Fruit fly (Drosophila melanogaster) whole organism, embryonic: ENCODE measurements around the gene Taf6.
A peak's percentile ranks its signal among the peaks of the same experiment; 100 is the strongest.

ENCODE experiments used
- Asciz ChIP-seq: fragments of 200-800 bp; sonication (Bioruptor generic); optimal IDR thresholded peaks from 2 replicates; lab custom pipeline; 2017; ENCODE audit warnings: missing biosample characterization, mild to moderate bottlenecking, missing genetic modification characterization, missing genetic modification reagents
- Bdp1 ChIP-seq: fragments of 200-800 bp; sonication (Bioruptor generic); optimal IDR thresholded peaks from 3 replicates; lab custom pipeline; 2016; ENCODE audit warnings: missing biosample characterization, missing genetic modification characterization
- CG10147 ChIP-seq: fragments of 200-800 bp; sonication (Bioruptor generic); optimal IDR thresholded peaks from 2 replicates; lab custom pipeline; 2019; ENCODE audit warnings: missing biosample characterization, mild to moderate bottlenecking, missing genetic modification characterization, moderate library complexity
- CG10431 ChIP-seq: fragments of 200-800 bp; sonication (Bioruptor generic); optimal IDR thresholded peaks from 3 replicates; lab custom pipeline; 2018; ENCODE audit warnings: missing biosample characterization, mild to moderate bottlenecking, missing genetic modification characterization
- CG12155 ChIP-seq: fragments of 200-800 bp; sonication (Bioruptor generic); optimal IDR thresholded peaks from 3 replicates; lab custom pipeline; 2016; ENCODE audit warnings: missing biosample characterization, missing genetic modification characterization
- CG12299 ChIP-seq: fragments of 200-800 bp; sonication (Bioruptor generic); optimal IDR thresholded peaks from 2 replicates; lab custom pipeline; 2018; ENCODE audit warnings: missing biosample characterization, mild to moderate bottlenecking, missing genetic modification characterization
- CG12744 ChIP-seq: fragments of 200-800 bp; sonication (Bioruptor generic); optimal IDR thresholded peaks from 2 replicates; lab custom pipeline; 2016; ENCODE audit warnings: missing biosample characterization, missing genetic modification characterization
- CG13624 ChIP-seq: fragments of 200-800 bp; sonication (Bioruptor generic); optimal IDR thresholded peaks from 2 replicates; lab custom pipeline; 2016; ENCODE audit warnings: missing biosample characterization, missing genetic modification characterization
- CG14014 ChIP-seq: fragments of 200-800 bp; sonication (Bioruptor generic); IDR thresholded peaks from 2 replicates; pipeline ENCODE4 v1.3.6; 2022; ENCODE audit warnings: missing biosample characterization, missing genetic modification characterization
- CG14441 ChIP-seq: fragments of 200-800 bp; sonication (Bioruptor generic); IDR thresholded peaks from 2 replicates; pipeline ENCODE4 v1.3.6; 2022; ENCODE audit warnings: missing biosample characterization, missing genetic modification characterization
- CG14860 ChIP-seq: fragments of 200-800 bp; sonication (Bioruptor generic); IDR thresholded peaks from 3 replicates; pipeline ENCODE4 v1.3.6; 2022; ENCODE audit warnings: missing biosample characterization, missing genetic modification characterization; ENCODE audit not compliant: partially characterized antibody
- CG15696 ChIP-seq: fragments of 200-800 bp; sonication (Bioruptor generic); optimal IDR thresholded peaks from 2 replicates; lab custom pipeline; 2019; ENCODE audit warnings: missing biosample characterization, mild to moderate bottlenecking, missing genetic modification characterization, moderate library complexity
- CG3163 ChIP-seq: fragments of 200-800 bp; sonication (Bioruptor generic); optimal IDR thresholded peaks from 3 replicates; lab custom pipeline; 2016; ENCODE audit warnings: missing biosample characterization, missing genetic modification characterization
- CG34376 ChIP-seq: fragments of 200-800 bp; sonication (Bioruptor generic); optimal IDR thresholded peaks from 2 replicates; lab custom pipeline; 2018; ENCODE audit warnings: missing biosample characterization, mild to moderate bottlenecking, missing genetic modification characterization
- CG3726 ChIP-seq: fragments of 200-800 bp; sonication (Bioruptor generic); IDR thresholded peaks from 3 replicates; pipeline ENCODE4, ENCODE4 v1.3.6; 2022; ENCODE audit warnings: missing biosample characterization, missing genetic modification characterization
- CG4282 ChIP-seq: fragments of 200-800 bp; sonication (Bioruptor generic); optimal IDR thresholded peaks from 2 replicates; lab custom pipeline; 2016; ENCODE audit warnings: missing biosample characterization, missing genetic modification characterization
- CG4617 ChIP-seq: fragments of 200-800 bp; sonication (Bioruptor generic); optimal IDR thresholded peaks from 3 replicates; lab custom pipeline; 2016; ENCODE audit warnings: missing biosample characterization, missing genetic modification characterization, borderline replicate concordance
- CG5180 ChIP-seq: fragments of 200-800 bp; sonication (Bioruptor generic); optimal IDR thresholded peaks from 3 replicates; lab custom pipeline; 2017; ENCODE audit warnings: missing biosample characterization, missing genetic modification characterization, mild to moderate bottlenecking, moderate library complexity, missing genetic modification reagents
- CG6791 ChIP-seq: fragments of 200-800 bp; sonication (Bioruptor generic); IDR thresholded peaks from 3 replicates; pipeline ENCODE4 v1.3.6; 2022; ENCODE audit warnings: missing biosample characterization, missing genetic modification characterization; ENCODE audit not compliant: partially characterized antibody
- CG7271 ChIP-seq: fragments of 200-800 bp; sonication (Bioruptor generic); optimal IDR thresholded peaks from 2 replicates; lab custom pipeline; 2018; ENCODE audit warnings: missing biosample characterization, mild to moderate bottlenecking, missing genetic modification characterization, moderate library complexity
- CG7556 ChIP-seq: fragments of 200-800 bp; sonication (Bioruptor generic); optimal IDR thresholded peaks from 2 replicates; lab custom pipeline; 2017; ENCODE audit warnings: missing biosample characterization, mild to moderate bottlenecking, missing genetic modification characterization
- CG7839 ChIP-seq: fragments of 200-800 bp; sonication (Bioruptor generic); optimal IDR thresholded peaks from 3 replicates; lab custom pipeline; 2018; ENCODE audit warnings: missing biosample characterization, mild to moderate bottlenecking, missing genetic modification characterization, moderate library complexity
- CG8281 ChIP-seq: fragments of 200-800 bp; sonication (Bioruptor generic); optimal IDR thresholded peaks from 2 replicates; lab custom pipeline; 2018; ENCODE audit warnings: missing biosample characterization, mild to moderate bottlenecking, missing genetic modification characterization, moderate library complexity
- CG9797 ChIP-seq: fragments of 200-800 bp; sonication (Bioruptor generic); optimal IDR thresholded peaks from 3 replicates; lab custom pipeline; 2018; ENCODE audit warnings: missing biosample characterization, mild to moderate bottlenecking, missing genetic modification characterization
- CTCF ChIP-seq: fragments of 200-800 bp; sonication (Bioruptor generic); optimal IDR thresholded peaks from 2 replicates; lab custom pipeline; 2017; ENCODE audit warnings: missing biosample characterization, mild to moderate bottlenecking, missing genetic modification characterization, moderate library complexity
- D19B ChIP-seq: fragments of 200-800 bp; sonication (Bioruptor generic); optimal IDR thresholded peaks from 2 replicates; lab custom pipeline; 2017; ENCODE audit warnings: missing biosample characterization, mild to moderate bottlenecking, missing genetic modification characterization
- Dfd ChIP-seq, 2 experiments: fragments of >200 bp; optimal IDR thresholded peaks; 2 replicates each; lab custom pipeline; 2017; ENCODE audit warnings: missing biosample characterization in 2 of 2, missing genetic modification characterization in 2 of 2
- Elba2 ChIP-seq: fragments of 200-800 bp; sonication (Bioruptor generic); optimal IDR thresholded peaks from 3 replicates; lab custom pipeline; 2016; ENCODE audit warnings: missing biosample characterization, missing genetic modification characterization
- Kr ChIP-seq: fragments of 200-800 bp; sonication (Bioruptor generic); optimal IDR thresholded peaks from 2 replicates; lab custom pipeline; 2017; ENCODE audit warnings: missing biosample characterization, mild to moderate bottlenecking, missing genetic modification characterization
- Lhr ChIP-seq: fragments of 200-800 bp; sonication (Bioruptor generic); optimal IDR thresholded peaks from 3 replicates; lab custom pipeline; 2017; ENCODE audit warnings: mild to moderate bottlenecking, missing biosample characterization, missing genetic modification reagents, missing genetic modification characterization
- NFAT ChIP-seq: fragments of 200-800 bp; sonication (Bioruptor generic); IDR thresholded peaks from 2 replicates; pipeline ENCODE4 v1.3.6; 2022; ENCODE audit warnings: missing biosample characterization, missing genetic modification characterization
- Nf-YA ChIP-seq: fragments of 200-800 bp; sonication (Bioruptor generic); IDR thresholded peaks from 2 replicates; pipeline ENCODE4 v1.3.6; 2022; ENCODE audit warnings: missing biosample characterization, missing genetic modification characterization
- Opbp ChIP-seq: fragments of 200-800 bp; sonication (Bioruptor generic); IDR thresholded peaks from 3 replicates; pipeline ENCODE4 v1.3.6; 2022; ENCODE audit warnings: missing biosample characterization, missing genetic modification characterization; ENCODE audit not compliant: partially characterized antibody
- PHDP ChIP-seq: fragments of 200-800 bp; sonication (Bioruptor generic); optimal IDR thresholded peaks from 3 replicates; lab custom pipeline; 2018; ENCODE audit warnings: missing biosample characterization, mild to moderate bottlenecking, missing genetic modification characterization, moderate library complexity
- Pdp1 ChIP-seq, 2 experiments: fragments of 200-800 bp; sonication (Bioruptor generic); optimal IDR thresholded peaks; 3 replicates each; lab custom pipeline; 2016; ENCODE audit warnings: missing biosample characterization in 2 of 2, missing genetic modification characterization in 2 of 2, mild to moderate bottlenecking in 1 of 2, moderate library complexity in 1 of 2
- Rx ChIP-seq: fragments of 200-800 bp; sonication (Bioruptor generic); IDR thresholded peaks from 2 replicates; pipeline ENCODE4 v1.3.6; 2022; ENCODE audit warnings: missing biosample characterization, missing genetic modification characterization
- Sox100B ChIP-seq: fragments of 200-800 bp; sonication (Bioruptor generic); optimal IDR thresholded peaks from 3 replicates; lab custom pipeline; 2018; ENCODE audit warnings: missing biosample characterization, mild to moderate bottlenecking, missing genetic modification characterization
- Taf1 ChIP-seq: fragments of 200-800 bp; sonication (Bioruptor generic); IDR thresholded peaks from 2 replicates; pipeline ENCODE4 v1.3.6; 2022; ENCODE audit warnings: missing biosample characterization, missing genetic modification characterization
- bigmax ChIP-seq: fragments of 200-800 bp; sonication (Bioruptor generic); optimal IDR thresholded peaks from 2 replicates; lab custom pipeline; 2018; ENCODE audit warnings: missing biosample characterization, mild to moderate bottlenecking, missing genetic modification characterization
- bowl ChIP-seq: fragments of 200-800 bp; sonication (Bioruptor generic); IDR thresholded peaks from 2 replicates; pipeline ENCODE4 v1.3.6; 2022; ENCODE audit warnings: missing biosample characterization, missing genetic modification characterization
- chn ChIP-seq: fragments of 200-800 bp; sonication (Bioruptor generic); optimal IDR thresholded peaks from 2 replicates; lab custom pipeline; 2016; ENCODE audit warnings: missing biosample characterization, missing genetic modification characterization
- ewg ChIP-seq: fragments of 200-800 bp; sonication (Bioruptor generic); optimal IDR thresholded peaks from 3 replicates; lab custom pipeline; 2017; ENCODE audit warnings: mild to moderate bottlenecking, missing biosample characterization, missing genetic modification reagents, missing genetic modification characterization
- fd3F ChIP-seq: fragments of 200-800 bp; sonication (Bioruptor generic); optimal IDR thresholded peaks from 2 replicates; lab custom pipeline; 2018; ENCODE audit warnings: missing biosample characterization, mild to moderate bottlenecking, missing genetic modification characterization, moderate library complexity
- gro ChIP-seq: fragments of 200-800 bp; sonication (Bioruptor generic); optimal IDR thresholded peaks from 2 replicates; lab custom pipeline; 2016; ENCODE audit warnings: missing biosample characterization, missing genetic modification characterization
- gsb-n ChIP-seq: fragments of 200-800 bp; sonication (Bioruptor generic); optimal IDR thresholded peaks from 3 replicates; lab custom pipeline; 2018; ENCODE audit warnings: missing biosample characterization, mild to moderate bottlenecking, missing genetic modification characterization
- hth ChIP-seq: fragments of >200 bp; optimal IDR thresholded peaks from 2 replicates; lab custom pipeline; 2017; ENCODE audit warnings: inconsistent platforms
- maf-S ChIP-seq: fragments of 200-800 bp; sonication (Bioruptor generic); optimal IDR thresholded peaks from 2 replicates; lab custom pipeline; 2016; ENCODE audit warnings: missing biosample characterization, missing genetic modification characterization
- sens ChIP-seq: fragments of 200-800 bp; sonication (Bioruptor generic); peaks from one replicate; lab custom pipeline; 2016; ENCODE audit warnings: missing biosample characterization, missing genetic modification characterization
- seq ChIP-seq: fragments of 200-800 bp; sonication (Bioruptor generic); IDR thresholded peaks from 2 replicates; pipeline ENCODE4 v1.3.6; 2022; ENCODE audit warnings: missing biosample characterization, missing genetic modification characterization
- slou ChIP-seq: fragments of 200-800 bp; sonication (Bioruptor generic); optimal IDR thresholded peaks from 3 replicates; lab custom pipeline; 2016; ENCODE audit warnings: missing biosample characterization, missing genetic modification characterization
- stc ChIP-seq: fragments of 200-800 bp; sonication (Bioruptor generic); IDR thresholded peaks from 2 replicates; pipeline ENCODE4 v1.3.6; 2022; ENCODE audit warnings: missing biosample characterization, missing genetic modification characterization
- wor ChIP-seq: fragments of 200-800 bp; sonication (Bioruptor generic); IDR thresholded peaks from 2 replicates; pipeline ENCODE4 v1.3.6; 2022; ENCODE audit warnings: missing biosample characterization, missing genetic modification characterization

Taf6 gene

DNA sequence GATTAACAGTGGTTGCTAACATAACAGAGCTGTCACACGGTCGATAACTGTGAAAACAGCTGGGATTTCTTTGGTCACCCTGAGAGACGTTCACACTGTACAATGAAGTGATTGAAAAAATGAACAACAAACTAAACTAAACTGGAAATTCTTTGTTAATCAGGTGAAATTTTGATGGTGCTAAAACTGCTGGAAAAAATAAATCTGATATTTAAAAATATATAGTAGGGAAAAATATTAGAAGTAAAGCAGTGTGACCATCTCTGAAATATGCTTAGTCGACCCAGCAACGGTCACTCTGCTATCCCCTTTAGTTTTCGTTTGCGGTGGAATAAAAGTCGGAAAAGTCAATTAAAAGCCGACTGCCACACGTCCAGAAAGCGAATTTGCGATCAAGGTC is 12.9 kb upstream of the Taf6 start, which contains the start of the genes CG9231 and CG9330 (continued):
- peak; percentile 45 for TF ChIP-seq Elba2
- TF ChIP-seq Opbp (GFP tag; lab: Robert Waterston, UW) = no peak
- peak; percentile 13 to 14 for TF ChIP-seq Pdp1 (GFP tag; optimal IDR thresholded peaks at IDR 0.05; lab: Kevin White, UChicago)
- no peak for TF ChIP-seq CG12155 (GFP tag; lab: Kevin White, UChicago)
- TF ChIP-seq Bdp1 = no peak
- TF ChIP-seq CG7556 = no peak
- no peak for TF ChIP-seq CG6791 (GFP tag; lab: Robert Waterston, UW)
- no peak for TF ChIP-seq CG15696
- TF ChIP-seq Asciz (GFP tag; lab: Kevin White, UChicago) = peak; percentile 10
- no peak for TF ChIP-seq bowl (GFP tag; lab: Robert Waterston, UW)
- TF ChIP-seq CTCF = no peak
- no peak for TF ChIP-seq CG7271 (tag; lab: Kevin White, UChicago)
- no peak for TF ChIP-seq CG3163 (GFP tag; lab: Kevin White, UChicago)
- no peak for TF ChIP-seq CG12299
- no peak for TF ChIP-seq bigmax (GFP tag; lab: Kevin White, UChicago)
- no peak for TF ChIP-seq slou (GFP tag; lab: Kevin White, UChicago)
- TF ChIP-seq CG14441 (GFP tag; lab: Robert Waterston, UW) = no peak
- no peak for TF ChIP-seq Taf1
- peak; percentile 3 for TF ChIP-seq maf-S
- TF ChIP-seq CG10147 (GFP tag; lab: Kevin White, UChicago) = no peak
- TF ChIP-seq D19B (GFP tag; lab: Kevin White, UChicago) = no peak
- TF ChIP-seq NFAT (GFP tag; lab: Robert Waterston, UW) = no peak
- peak; percentile 9 for TF ChIP-seq PHDP
- TF ChIP-seq Dfd (GFP tag; optimal IDR thresholded peaks at IDR 0.05; lab: Kevin White, UChicago) = no peak
- no peak for TF ChIP-seq CG14014
- peak; percentile 69 for TF ChIP-seq Lhr (GFP tag; lab: Kevin White, UChicago)
- no peak for TF ChIP-seq Sox100B (GFP tag; lab: Kevin White, UChicago)
- TF ChIP-seq CG13624 (GFP tag; lab: Kevin White, UChicago) = peak; percentile 22
- peak; percentile 2 for TF ChIP-seq CG7839 (tag; lab: Kevin White, UChicago)
- no peak for TF ChIP-seq gro (GFP tag; lab: Kevin White, UChicago)
- peak; percentile 85 for TF ChIP-seq CG4617 (GFP tag; lab: Kevin White, UChicago)
- no peak for TF ChIP-seq CG4282 (GFP tag; lab: Kevin White, UChicago)
- TF ChIP-seq CG14860 (GFP tag; lab: Robert Waterston, UW) = no peak
- no peak for TF ChIP-seq seq (GFP tag; lab: Robert Waterston, UW)
- TF ChIP-seq CG3726 = no peak
- peak; percentile 1 for TF ChIP-seq chn
- TF ChIP-seq Nf-YA (GFP tag; lab: Robert Waterston, UW) = no peak
- TF ChIP-seq hth (lab: Kevin White, UChicago) = no peak
- no peak for TF ChIP-seq CG34376 (GFP tag; lab: Kevin White, UChicago)
- TF ChIP-seq sens = peak; percentile 89
- peak; percentile 40 for TF ChIP-seq gsb-n
- no peak for TF ChIP-seq stc (GFP tag; lab: Robert Waterston, UW)
- TF ChIP-seq CG12744 (GFP tag; lab: Kevin White, UChicago) = no peak
- peak; percentile 65 for TF ChIP-seq CG10431 (GFP tag; lab: Kevin White, UChicago)
- no peak for TF ChIP-seq CG5180 (GFP tag; lab: Kevin White, UChicago)
- peak; percentile 86 for TF ChIP-seq CG9797
- no peak for TF ChIP-seq fd3F
- no peak for TF ChIP-seq Rx (GFP tag; lab: Robert Waterston, UW)
- TF ChIP-seq ewg (GFP tag; lab: Kevin White, UChicago) = peak; percentile 26
- TF ChIP-seq wor (GFP tag; lab: Robert Waterston, UW) = no peak
- no peak for TF ChIP-seq CG8281 (tag; lab: Kevin White, UChicago)
- TF ChIP-seq Kr (GFP tag; lab: Kevin White, UChicago) = no peak
